Fruit fly (Drosophila melanogaster) whole organism, prepupa: ENCODE measurements around the gene capt.

Source experiments
- CG11902 ChIP-seq: fragments of 200-800 bp; sonication (Bioruptor generic); optimal IDR thresholded peaks from 3 replicates; lab custom pipeline; 2016; ENCODE audit warnings: missing biosample characterization, missing genetic modification characterization
- CG31627 ChIP-seq: fragments of 200-800 bp; sonication (Bioruptor generic); optimal IDR thresholded peaks from 3 replicates; lab custom pipeline; 2016; ENCODE audit warnings: missing biosample characterization, missing genetic modification characterization
- CG9139 ChIP-seq: fragments of 200-800 bp; sonication (Bioruptor generic); optimal IDR thresholded peaks from 3 replicates; lab custom pipeline; 2017; ENCODE audit warnings: missing biosample characterization, mild to moderate bottlenecking, missing genetic modification characterization

- TF ChIP-seq CG11902 (GFP tag; lab: Kevin White, UChicago) = no peak
- TF ChIP-seq CG9139 (GFP tag; lab: Kevin White, UChicago) = no peak
- no peak for TF ChIP-seq CG31627 (GFP tag; lab: Kevin White, UChicago)
These were observed 19.5 kb upstream of the capt start, which contains the start of gene CG4896 for dm6 chr2L:1177522-1177921.
